Fruit fly (Drosophila melanogaster) whole organism, adult: ENCODE measurements around the gene Rai1.

Source experiments
- CG11617 ChIP-seq: fragments of 200-800 bp; sonication (Bioruptor generic); optimal IDR thresholded peaks from 2 replicates; lab custom pipeline; 2017; ENCODE audit warnings: mild to moderate bottlenecking, missing biosample characterization, missing genetic modification reagents, missing genetic modification characterization
- CG12768 ChIP-seq: fragments of 200-800 bp; sonication (Bioruptor generic); optimal IDR thresholded peaks from 2 replicates; lab custom pipeline; 2017; ENCODE audit warnings: missing biosample characterization, missing genetic modification characterization, mild to moderate bottlenecking, moderate library complexity, missing genetic modification reagents
- CG5204 ChIP-seq: fragments of 200-800 bp; sonication (Bioruptor generic); optimal IDR thresholded peaks from 2 replicates; lab custom pipeline; 2016; ENCODE audit warnings: missing biosample characterization, missing genetic modification characterization
- CG7045 ChIP-seq: fragments of 200-800 bp; sonication (Bioruptor generic); optimal IDR thresholded peaks from 2 replicates; lab custom pipeline; 2017; ENCODE audit warnings: missing biosample characterization, mild to moderate bottlenecking, missing genetic modification characterization
- CG7101 ChIP-seq: fragments of 200-800 bp; sonication (Bioruptor generic); optimal IDR thresholded peaks from 2 replicates; lab custom pipeline; 2018; ENCODE audit warnings: missing biosample characterization, mild to moderate bottlenecking, missing genetic modification characterization, moderate library complexity
- cic ChIP-seq: fragments of 200-800 bp; sonication (Bioruptor generic); optimal IDR thresholded peaks from 2 replicates; lab custom pipeline; 2017; ENCODE audit warnings: missing biosample characterization, mild to moderate bottlenecking, missing genetic modification characterization, moderate library complexity
- cnc ChIP-seq, 2 experiments: fragments of >200 bp; optimal IDR thresholded peaks; 2 replicates each; lab custom pipeline; 2017
- kay ChIP-seq: fragments of 200-800 bp; sonication (Bioruptor generic); peaks from one replicate; lab custom pipeline; 2016; ENCODE audit warnings: missing biosample characterization, missing genetic modification characterization, borderline replicate concordance
- ovo ChIP-seq: fragments of 200-800 bp; sonication (Bioruptor generic); optimal IDR thresholded peaks from 2 replicates; lab custom pipeline; 2016; ENCODE audit warnings: missing biosample characterization, missing genetic modification characterization
- pad ChIP-seq: fragments of 200-800 bp; sonication (Bioruptor generic); optimal IDR thresholded peaks from 3 replicates; lab custom pipeline; 2017; ENCODE audit warnings: missing biosample characterization, missing genetic modification characterization, mild to moderate bottlenecking, moderate library complexity, missing genetic modification reagents
- tj ChIP-seq: fragments of 200-800 bp; sonication (Bioruptor generic); optimal IDR thresholded peaks from 3 replicates; lab custom pipeline; 2017; ENCODE audit warnings: missing biosample characterization, mild to moderate bottlenecking, missing genetic modification characterization, moderate library complexity

dm6 chrX:16822080-16822479, 18.9 kb upstream of the Rai1 start:
- no peak for TF ChIP-seq CG7045 (GFP tag; lab: Kevin White, UChicago)
- no peak for TF ChIP-seq kay (GFP tag; lab: Kevin White, UChicago)
- no peak for TF ChIP-seq cnc (optimal IDR thresholded peaks at IDR 0.05; lab: Kevin White, UChicago)
- no peak for TF ChIP-seq CG7101
- TF ChIP-seq ovo (GFP tag; lab: Kevin White, UChicago) = no peak
- TF ChIP-seq pad = no peak
- no peak for TF ChIP-seq CG12768 (GFP tag; lab: Kevin White, UChicago)
- TF ChIP-seq CG5204 (GFP tag; lab: Kevin White, UChicago) = no peak
- TF ChIP-seq cic (GFP tag; lab: Kevin White, UChicago) = no peak
- no peak for TF ChIP-seq tj
- TF ChIP-seq CG11617 = no peak
